Worm (Caenorhabditis elegans): Measurements from ENCODE around the gene dhs-25.

Gene dhs-25

DNA sequence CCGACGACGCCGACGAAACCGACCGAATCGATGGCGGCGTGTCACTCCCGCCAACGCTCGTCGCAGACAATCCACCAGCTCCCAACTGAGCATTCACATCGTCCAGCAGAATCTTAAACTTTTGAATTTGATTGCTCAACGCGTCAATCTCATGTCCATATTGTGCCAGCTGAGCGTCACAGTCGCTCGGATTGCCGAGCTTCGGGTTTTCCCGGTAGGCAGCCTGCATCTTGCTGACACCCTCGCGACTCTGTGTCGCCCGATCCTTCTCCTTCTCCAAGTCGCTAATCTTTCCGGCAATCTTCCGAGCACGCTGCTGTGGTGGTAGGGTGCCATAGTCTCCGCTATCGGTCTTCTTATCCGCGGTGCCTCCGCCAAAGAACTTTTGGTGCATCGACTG lies 26.0 kb downstream of the dhs-25 start:
- TF ChIP-seq egrh-3 (GFP tag; IDR thresholded peaks at IDR 0.05): peak; percentile 49; the same call in 1 of the 2 replicates
- 0 out of 2 replicates have a peak, but pooled peaks have one; percentile 25 for TF ChIP-seq Y53G8AR.9 (GFP tag; conservative IDR thresholded peaks at IDR 0.05)
- TF ChIP-seq zfh-2 (GFP tag; conservative IDR thresholded peaks at IDR 0.05): peak; percentile 88
- TF ChIP-seq snpc-4 (GFP tag; optimal IDR thresholded peaks at IDR 0.05): no peak
- TF ChIP-seq snpc-4 (tag; optimal IDR thresholded peaks at IDR 0.05): no peak
- no peak for TF ChIP-seq rcor-1 (GFP tag; IDR thresholded peaks at IDR 0.05)
- TF ChIP-seq lin-40 (tag; optimal IDR thresholded peaks at IDR 0.05): no peak

DNA sequence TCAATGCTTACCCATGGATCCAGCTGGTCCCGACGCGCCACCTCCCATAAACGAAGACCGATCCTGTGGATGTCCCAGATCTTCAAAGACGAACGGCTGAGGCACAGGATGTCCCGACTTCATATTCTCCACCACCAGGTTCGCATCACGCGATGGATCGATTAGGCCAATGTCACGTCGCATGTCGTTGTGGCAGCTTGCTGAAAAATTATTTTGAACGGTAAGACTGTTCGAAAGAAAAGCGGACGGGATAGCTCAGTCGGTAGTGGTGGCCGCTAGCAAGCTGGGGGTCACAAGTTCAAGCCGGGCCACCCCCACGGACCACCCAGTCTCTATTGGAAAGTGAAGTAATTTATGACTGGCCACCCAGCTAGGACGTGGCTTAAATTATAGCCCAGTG lies 26.8 kb downstream of the dhs-25 start:
- TF ChIP-seq egrh-3 (GFP tag; IDR thresholded peaks at IDR 0.05) (no peak), rpc-1 (optimal IDR thresholded peaks at IDR 0.05) (no peak), rpc-1 (tag; optimal IDR thresholded peaks at IDR 0.05) (peak; percentile 14), madf-3 (GFP tag; IDR thresholded peaks at IDR 0.05) (0 out of 2 replicates have a peak, but pooled peaks have one; percentile 21), pbrm-1 (GFP tag; IDR thresholded peaks at IDR 0.05) (no peak), lin-26 (GFP tag; IDR thresholded peaks at IDR 0.05) (0 out of 2 replicates have a peak, but pooled peaks have one; percentile 44)

DNA sequence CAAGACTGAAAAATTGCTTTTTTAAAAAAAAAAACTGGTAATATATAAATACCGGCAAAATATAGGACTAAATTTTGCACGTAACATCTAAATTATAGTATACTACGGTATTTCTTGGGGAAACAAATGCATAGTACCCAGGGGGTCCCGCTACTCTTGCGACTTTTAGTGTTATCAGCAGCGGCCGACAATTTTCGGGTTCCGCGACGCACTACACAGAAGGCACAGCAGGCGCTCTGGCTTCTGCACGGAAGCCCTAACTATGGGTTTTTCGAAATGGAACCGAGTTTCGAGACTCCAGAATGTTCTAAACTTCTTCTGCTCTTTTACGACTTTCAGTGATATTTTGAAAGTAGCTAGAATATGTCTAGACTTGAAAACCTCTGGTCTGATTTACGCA lies 30.2 kb downstream of the dhs-25 start:
- TF ChIP-seq lin-35 (GFP tag; optimal IDR thresholded peaks at IDR 0.05) (no peak), hmg-1.2 (GFP tag; IDR thresholded peaks at IDR 0.05) (peak; percentile 22; the same call in 1 of the 2 replicates), hsf-1 (GFP tag; IDR thresholded peaks at IDR 0.05) (no peak), snpc-4 (GFP tag; optimal IDR thresholded peaks at IDR 0.05) (no peak), snpc-4 (tag; optimal IDR thresholded peaks at IDR 0.05) (peak in 3 of 4 experiments; percentile 16 to 83 (median 73))

DNA sequence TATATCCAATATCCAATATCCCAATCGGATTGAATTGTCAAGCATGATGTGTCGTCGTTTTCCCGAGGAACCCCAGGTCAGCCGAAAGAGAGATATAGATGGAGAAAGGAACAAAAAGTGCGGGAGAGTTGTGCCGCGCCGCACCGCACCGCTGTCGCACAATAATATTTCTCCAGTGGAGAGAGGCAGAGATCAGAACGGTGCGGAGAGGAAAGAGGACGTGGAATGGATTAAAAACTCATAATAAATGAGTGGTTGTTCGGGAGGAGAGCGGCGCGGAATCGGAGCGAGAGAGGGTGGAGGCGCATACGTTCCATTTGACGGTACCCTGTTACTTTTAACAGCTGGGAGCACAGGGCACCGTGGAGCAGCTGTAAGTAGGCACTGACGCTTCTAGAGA lies 31.2 kb downstream of the dhs-25 start:
- TF ChIP-seq Y53G8AR.9 (GFP tag; conservative IDR thresholded peaks at IDR 0.05) (no peak), zfh-2 (GFP tag; conservative IDR thresholded peaks at IDR 0.05) (peak; percentile 53; the same call in 1 of the 2 replicates), xnd-1 (tag; optimal IDR thresholded peaks at IDR 0.05) (no peak), ztf-28 (GFP tag; IDR thresholded peaks at IDR 0.05) (no peak)

DNA sequence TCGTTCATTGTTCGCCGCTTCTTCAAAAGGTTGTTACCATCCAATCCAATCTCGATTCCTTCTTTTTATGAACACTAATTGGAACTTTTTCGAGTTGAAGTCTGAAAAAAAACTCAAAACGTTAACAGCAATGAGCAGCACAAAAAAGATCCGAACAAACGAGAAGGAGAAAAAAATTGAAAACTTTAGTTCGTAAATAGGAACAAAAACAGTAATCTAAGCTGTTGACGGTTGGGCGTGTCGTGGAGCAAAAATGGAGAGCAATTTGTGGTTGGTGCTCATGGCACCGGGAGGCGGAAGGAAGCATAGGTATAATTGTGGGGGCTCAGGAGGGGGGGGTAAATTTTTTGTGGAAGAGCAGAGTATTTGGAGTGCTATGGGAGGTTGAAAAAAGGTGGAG lies 35.1 kb downstream of the dhs-25 start, which contains the start of gene toca-1:
Gene toca-1 (minus strand): TSS at position 101 of the 400 bp plus-strand sequence.
- TF ChIP-seq unc-130 (GFP tag; optimal IDR thresholded peaks at IDR 0.05) (no peak), snpc-1.3 (tag; optimal IDR thresholded peaks at IDR 0.05; ENCODE audit: insufficient read depth) (no peak), ceh-58 (GFP tag; IDR thresholded peaks at IDR 0.05) (no peak), hlh-12 (tag; optimal IDR thresholded peaks at IDR 0.05) (no peak), aptf-3 (GFP tag; IDR thresholded peaks at IDR 0.05) (no peak), F57C9.4 (tag; optimal IDR thresholded peaks at IDR 0.05) (no peak), rpc-1 (optimal IDR thresholded peaks at IDR 0.05) (no peak), rpc-1 (tag; optimal IDR thresholded peaks at IDR 0.05) (no peak)

DNA sequence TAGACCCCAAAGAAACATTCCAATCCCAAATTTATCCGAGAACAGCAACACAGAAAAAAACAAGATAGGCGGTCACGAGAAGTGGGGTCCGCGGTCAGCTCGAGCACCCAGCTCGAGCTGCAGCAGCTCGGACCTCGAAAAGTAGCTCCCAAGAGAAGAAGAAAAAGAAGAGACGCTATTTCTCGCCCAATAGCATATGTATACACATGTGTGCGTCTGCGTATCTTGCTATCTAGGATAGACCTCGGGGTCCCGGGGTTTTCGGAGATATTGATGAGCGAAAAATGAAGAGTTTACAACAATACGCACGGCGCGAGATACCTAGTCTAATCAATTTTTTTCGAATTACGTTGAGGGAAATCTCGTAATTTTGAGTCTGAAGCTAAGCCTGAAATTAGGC lies 35.7 kb downstream of the dhs-25 start:
- TF ChIP-seq cebp-1 (GFP tag; IDR thresholded peaks at IDR 0.05): no peak
- TF ChIP-seq cebp-1 (tag; optimal IDR thresholded peaks at IDR 0.05): peak; percentile 7
- TF ChIP-seq egrh-3 (GFP tag; IDR thresholded peaks at IDR 0.05): no peak

DNA sequence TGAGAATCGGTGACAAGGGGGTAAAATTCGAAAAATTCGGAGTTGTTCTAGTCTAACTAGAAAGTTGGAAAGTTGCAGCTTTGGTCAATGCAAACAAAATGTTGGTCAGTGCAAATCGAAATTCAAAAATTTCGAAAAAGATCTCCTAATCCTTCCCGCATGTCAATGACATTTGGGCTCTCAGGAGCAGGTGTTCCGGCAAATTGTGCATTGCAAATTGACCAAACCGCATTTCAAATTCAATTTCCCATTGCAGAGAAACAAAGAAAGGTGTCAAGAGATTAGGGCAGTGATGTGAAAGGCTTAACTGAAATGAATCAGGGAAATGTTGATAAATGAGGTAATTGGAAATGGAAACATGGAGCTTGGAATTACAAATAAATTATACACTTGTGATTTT lies 36.9 kb downstream of the dhs-25 start:
- TF ChIP-seq sdz-38 (tag; optimal IDR thresholded peaks at IDR 0.05): no peak
- no peak for TF ChIP-seq ets-4 (GFP tag; optimal IDR thresholded peaks at IDR 0.05)
- TF ChIP-seq bed-2 (GFP tag; IDR thresholded peaks at IDR 0.05): no peak
- no peak for TF ChIP-seq hlh-26 (GFP tag; conservative IDR thresholded peaks at IDR 0.05)
- no peak for TF ChIP-seq rcor-1 (GFP tag; IDR thresholded peaks at IDR 0.05)
- no peak for TF ChIP-seq dpff-1 (tag; optimal IDR thresholded peaks at IDR 0.05)
- no peak for TF ChIP-seq tlf-1 (GFP tag; optimal IDR thresholded peaks at IDR 0.05)
- no peak for TF ChIP-seq sea-2 (GFP tag; IDR thresholded peaks at IDR 0.05)
- TF ChIP-seq F10E7.11 (tag; optimal IDR thresholded peaks at IDR 0.05): no peak
- TF ChIP-seq attf-5 (GFP tag; optimal IDR thresholded peaks at IDR 0.05): no peak
- no peak for TF ChIP-seq ztf-25 (GFP tag; IDR thresholded peaks at IDR 0.05)

All from whole organism, young adult.